Worm (Caenorhabditis elegans) whole organism, young adult: Measurements from ENCODE around the gene drp-1.

ENCODE experiments used
- B0035.1 ChIP-seq: sonication (generic microtip); optimal IDR thresholded peaks from 2 replicates; lab custom pipeline; 2016; ENCODE audit warnings: missing genetic modification characterization, mild to moderate bottlenecking, missing compliant biosample characterization, missing genotype, missing genetic modification reagents
- B0261.1 ChIP-seq: sonication (generic microtip); optimal IDR thresholded peaks from 2 replicates; lab custom pipeline; 2016; ENCODE audit warnings: mild to moderate bottlenecking, missing genetic modification characterization, moderate library complexity, missing compliant biosample characterization
- B0336.3 ChIP-seq: fragments of 200-800 bp; sonication (Bioruptor generic); IDR thresholded peaks from 2 replicates; pipeline ENCODE4 v1.3.6; 2022; ENCODE audit warnings: missing genetic modification characterization, missing compliant biosample characterization
- C17E4.6 ChIP-seq: fragments of 200-800 bp; sonication (Bioruptor generic); IDR thresholded peaks from 2 replicates; pipeline ENCODE4 v1.3.6; 2022; ENCODE audit warnings: missing genetic modification reagents, missing genetic modification characterization, missing compliant biosample characterization
- D2030.7 ChIP-seq: fragments of 200-800 bp; sonication (Bioruptor generic); IDR thresholded peaks from 2 replicates; pipeline ENCODE4 v1.3.6; 2022; ENCODE audit warnings: missing genetic modification reagents, missing genetic modification characterization, missing compliant biosample characterization
- F23B12.7 ChIP-seq: sonication (generic microtip); optimal IDR thresholded peaks from 2 replicates; lab custom pipeline; 2017; ENCODE audit warnings: missing genetic modification characterization, mild to moderate bottlenecking, missing compliant biosample characterization, antibody characterized with exemption, moderate library complexity; ENCODE audit not compliant: insufficient read depth
- F33H1.4 ChIP-seq: fragments of 200-800 bp; sonication (Bioruptor generic); IDR thresholded peaks from 2 replicates; pipeline ENCODE4 v1.3.6; 2022; ENCODE audit warnings: missing genetic modification reagents, missing genetic modification characterization, missing compliant biosample characterization
- F49E8.2 ChIP-seq: sonication (generic microtip); optimal IDR thresholded peaks from 3 replicates; lab custom pipeline; 2017; ENCODE audit warnings: missing genetic modification characterization, mild to moderate bottlenecking, missing compliant biosample characterization, antibody characterized with exemption, moderate library complexity; ENCODE audit not compliant: insufficient read depth
- F57C9.4 ChIP-seq: sonication (generic microtip); optimal IDR thresholded peaks from 2 replicates; lab custom pipeline; 2017; ENCODE audit warnings: mild to moderate bottlenecking, missing genetic modification characterization, missing compliant biosample characterization
- Y53G8AR.9 ChIP-seq: fragments of 200-800 bp; sonication (Bioruptor generic); conservative IDR thresholded peaks from 2 replicates; pipeline ENCODE4 v1.3.6; 2022; ENCODE audit warnings: missing genetic modification reagents, missing genetic modification characterization, missing compliant biosample characterization
- Y79H2A.3 ChIP-seq: fragments of 200-800 bp; sonication (Bioruptor generic); conservative IDR thresholded peaks from 2 replicates; pipeline ENCODE4 v1.3.6; 2022; ENCODE audit warnings: missing genetic modification reagents, missing genetic modification characterization, missing compliant biosample characterization
- ama-1 ChIP-seq, 3 experiments: fragments of 150-350 bp in 1 of 3; sonication (generic microtip) in 2 of 3; optimal IDR thresholded peaks; 2 replicates each; lab custom pipeline; 2014 to 2018; ENCODE audit warnings: missing biosample characterization in 2 of 3, missing genetic modification characterization in 2 of 3, missing genetic modification reagents in 2 of 3
- aptf-3 ChIP-seq: fragments of 200-800 bp; sonication (Bioruptor generic); IDR thresholded peaks from 2 replicates; pipeline ENCODE4 v1.3.6; 2022; ENCODE audit warnings: missing genetic modification characterization, missing compliant biosample characterization
- attf-3 ChIP-seq: fragments of 200-800 bp; sonication (Bioruptor generic); conservative IDR thresholded peaks from 2 replicates; pipeline ENCODE4 v1.3.6; 2022; ENCODE audit warnings: missing genetic modification reagents, missing genetic modification characterization, missing compliant biosample characterization
- bed-1 ChIP-seq: fragments of 200-800 bp; sonication (Bioruptor generic); IDR thresholded peaks from 2 replicates; pipeline ENCODE4 v1.3.6; 2022; ENCODE audit warnings: missing genetic modification reagents, missing genetic modification characterization, missing compliant biosample characterization
- ceh-100 ChIP-seq: fragments of 200-800 bp; sonication (Bioruptor generic); IDR thresholded peaks from 2 replicates; pipeline ENCODE4 v1.3.6; 2022; ENCODE audit warnings: missing genetic modification reagents, missing genetic modification characterization, missing compliant biosample characterization
- ceh-40 ChIP-seq: fragments of 200-800 bp; sonication (Bioruptor generic); IDR thresholded peaks from 2 replicates; pipeline ENCODE4 v1.3.6; 2022; ENCODE audit warnings: missing genetic modification characterization, missing compliant biosample characterization
- ceh-91 ChIP-seq: fragments of 200-800 bp; sonication (Bioruptor generic); IDR thresholded peaks from 2 replicates; pipeline ENCODE4 v1.3.6; 2022; ENCODE audit warnings: missing genetic modification reagents, missing genetic modification characterization, missing compliant biosample characterization
- die-1 ChIP-seq: sonication (generic microtip); optimal IDR thresholded peaks from 2 replicates; lab custom pipeline; 2016; ENCODE audit warnings: missing genotype, mild to moderate bottlenecking, missing genetic modification characterization, missing compliant biosample characterization
- dpff-1 ChIP-seq: sonication (generic microtip); optimal IDR thresholded peaks from 2 replicates; lab custom pipeline; 2017; ENCODE audit warnings: mild to moderate bottlenecking, missing genetic modification characterization, missing compliant biosample characterization
- egrh-3 ChIP-seq: fragments of 200-800 bp; sonication (Bioruptor generic); IDR thresholded peaks from 2 replicates; pipeline ENCODE4 v1.3.6; 2022; ENCODE audit warnings: missing genetic modification reagents, missing genetic modification characterization, missing compliant biosample characterization
- ekl-4 ChIP-seq: fragments of 200-800 bp; sonication (Bioruptor generic); IDR thresholded peaks from 2 replicates; pipeline ENCODE4 v1.3.6; 2022; ENCODE audit warnings: missing genetic modification reagents, missing genetic modification characterization, missing compliant biosample characterization
- gei-17 ChIP-seq: fragments of 200-800 bp; sonication (Bioruptor generic); optimal IDR thresholded peaks from 2 replicates; lab custom pipeline; 2018; ENCODE audit warnings: mild to moderate bottlenecking, missing genetic modification characterization, missing compliant biosample characterization
- hsf-1 ChIP-seq: fragments of 200-800 bp; sonication (Bioruptor generic); IDR thresholded peaks from 2 replicates; pipeline ENCODE4 v1.3.6; 2022; ENCODE audit warnings: missing genetic modification reagents, missing genetic modification characterization, missing compliant biosample characterization
- lin-26 ChIP-seq: fragments of 200-800 bp; sonication (Bioruptor generic); IDR thresholded peaks from 2 replicates; pipeline ENCODE4 v1.3.6; 2022; ENCODE audit warnings: missing genetic modification reagents, missing genetic modification characterization, missing compliant biosample characterization
- lin-35 ChIP-seq, 3 experiments: fragments of 150-350 bp in 2 of 3; sonication (generic microtip) in 1 of 3; optimal IDR thresholded peaks; 2 replicates each; lab custom pipeline; 2014 to 2018; ENCODE audit warnings: missing biosample characterization in 3 of 3, missing genetic modification characterization in 3 of 3, missing genetic modification reagents in 3 of 3
- lir-1 ChIP-seq: fragments of 200-800 bp; sonication (Bioruptor generic); conservative IDR thresholded peaks from 2 replicates; pipeline ENCODE4 v1.3.6; 2022; ENCODE audit warnings: missing genetic modification reagents, missing genetic modification characterization, missing compliant biosample characterization
- madf-10 ChIP-seq: sonication (generic microtip); optimal IDR thresholded peaks from 2 replicates; lab custom pipeline; 2016; ENCODE audit warnings: mild to moderate bottlenecking, missing genetic modification characterization, missing compliant biosample characterization
- madf-3 ChIP-seq: fragments of 200-800 bp; sonication (Bioruptor generic); IDR thresholded peaks from 2 replicates; pipeline ENCODE4 v1.3.6; 2022; ENCODE audit warnings: missing genetic modification reagents, missing genetic modification characterization, missing compliant biosample characterization
- mcd-1 ChIP-seq: fragments of 200-800 bp; sonication (Bioruptor generic); IDR thresholded peaks from 2 replicates; pipeline ENCODE4 v1.3.6; 2022; ENCODE audit warnings: missing genetic modification reagents, missing genetic modification characterization, missing compliant biosample characterization
- mxl-1 ChIP-seq: sonication (generic microtip); optimal IDR thresholded peaks from 2 replicates; lab custom pipeline; 2016; ENCODE audit warnings: missing genetic modification characterization, missing compliant biosample characterization
- nfya-1 ChIP-seq: sonication (generic microtip); optimal IDR thresholded peaks from 2 replicates; lab custom pipeline; 2017; ENCODE audit warnings: antibody characterized with exemption, missing compliant biosample characterization, missing genetic modification characterization, borderline replicate concordance; ENCODE audit not compliant: insufficient read depth
- nfya-2 ChIP-seq: fragments of 200-800 bp; sonication (Bioruptor generic); IDR thresholded peaks from 2 replicates; pipeline ENCODE4 v1.3.6; 2022; ENCODE audit warnings: missing genetic modification reagents, missing genetic modification characterization, missing compliant biosample characterization
- nfyb-1 ChIP-seq: fragments of 200-800 bp; sonication (Bioruptor generic); IDR thresholded peaks from 2 replicates; pipeline ENCODE4 v1.3.6; 2022; ENCODE audit warnings: missing genetic modification reagents, missing genetic modification characterization, missing compliant biosample characterization
- nhr-27 ChIP-seq: fragments of 200-800 bp; sonication (Bioruptor generic); optimal IDR thresholded peaks from 2 replicates; lab custom pipeline; 2018; ENCODE audit warnings: mild to moderate bottlenecking, missing genetic modification characterization, moderate library complexity, missing compliant biosample characterization
- pbrm-1 ChIP-seq: fragments of 200-800 bp; sonication (Bioruptor generic); IDR thresholded peaks from 2 replicates; pipeline ENCODE4 v1.3.6; 2022; ENCODE audit warnings: missing genetic modification reagents, missing genetic modification characterization, missing compliant biosample characterization
- sdz-38 ChIP-seq: sonication (generic microtip); optimal IDR thresholded peaks from 2 replicates; lab custom pipeline; 2016; ENCODE audit warnings: missing genotype, missing genetic modification characterization, missing compliant biosample characterization
- snpc-1.1 ChIP-seq: sonication (generic microtip); optimal IDR thresholded peaks from 2 replicates; lab custom pipeline; 2017; ENCODE audit warnings: missing genetic modification characterization, mild to moderate bottlenecking, missing compliant biosample characterization, antibody characterized with exemption, moderate library complexity, missing genotype, missing genetic modification reagents; ENCODE audit not compliant: insufficient read depth
- somi-1 ChIP-seq: fragments of 200-800 bp; sonication (Bioruptor generic); optimal IDR thresholded peaks from 2 replicates; lab custom pipeline; 2018; ENCODE audit warnings: mild to moderate bottlenecking, missing genetic modification characterization, missing compliant biosample characterization
- tbx-9 ChIP-seq: sonication (generic microtip); optimal IDR thresholded peaks from 2 replicates; lab custom pipeline; 2016; ENCODE audit warnings: borderline replicate concordance, missing genetic modification characterization, inconsistent platforms, missing compliant biosample characterization
- zfh-2 ChIP-seq: fragments of 200-800 bp; sonication (Bioruptor generic); conservative IDR thresholded peaks from 2 replicates; pipeline ENCODE4 v1.3.6; 2022; ENCODE audit warnings: missing genetic modification reagents, missing genetic modification characterization, missing compliant biosample characterization
- zim-3 ChIP-seq: sonication (generic microtip); optimal IDR thresholded peaks from 2 replicates; lab custom pipeline; 2017; ENCODE audit warnings: mild to moderate bottlenecking, missing genetic modification characterization, moderate library complexity, missing compliant biosample characterization
- ztf-22 ChIP-seq: fragments of 200-800 bp; sonication (Bioruptor generic); optimal IDR thresholded peaks from 2 replicates; lab custom pipeline; 2018; ENCODE audit warnings: mild to moderate bottlenecking, missing genetic modification characterization, moderate library complexity, missing compliant biosample characterization
- ztf-25 ChIP-seq: fragments of 200-800 bp; sonication (Bioruptor generic); IDR thresholded peaks from 2 replicates; pipeline ENCODE4 v1.3.6; 2022; ENCODE audit warnings: missing genetic modification reagents, missing genetic modification characterization, missing compliant biosample characterization
- ztf-28 ChIP-seq: fragments of 200-800 bp; sonication (Bioruptor generic); IDR thresholded peaks from 2 replicates; pipeline ENCODE4 v1.3.6; 2022; ENCODE audit warnings: missing genetic modification reagents, missing genetic modification characterization, missing compliant biosample characterization
- ztf-3 ChIP-seq: fragments of 200-800 bp; sonication (Bioruptor generic); optimal IDR thresholded peaks from 2 replicates; lab custom pipeline; 2018; ENCODE audit warnings: mild to moderate bottlenecking, missing genetic modification characterization, missing compliant biosample characterization
- ztf-6 ChIP-seq: fragments of 200-800 bp; sonication (Bioruptor generic); IDR thresholded peaks from 2 replicates; pipeline ENCODE4 v1.3.6; 2022; ENCODE audit warnings: missing genetic modification reagents, missing genetic modification characterization, missing compliant biosample characterization

The drp-1 gene

ce11 chrIV:5544609-5545214 lies 6.4 kb downstream of the drp-1 start, which contains the start of gene cec-6 (continued):
- TF ChIP-seq ceh-91 (GFP tag; lab: Robert Waterston, UW) (no peak), F33H1.4 (GFP tag; lab: Robert Waterston, UW) (no peak), B0035.1 (tag; lab: Kevin White, UChicago) (no peak), pbrm-1 (GFP tag; lab: Robert Waterston, UW) (no peak), aptf-3 (0 out of 2 replicates have a peak, but pooled peaks have one; percentile 19), ama-1 (optimal IDR thresholded peaks at IDR 0.05; lab: Kevin White, UChicago) (no peak), ama-1 (GFP tag; optimal IDR thresholded peaks at IDR 0.05; lab: Kevin White, UChicago) (no peak), lin-26 (no peak), snpc-1.1 (tag; lab: Kevin White, UChicago) (no peak), zim-3 (tag; lab: Kevin White, UChicago) (no peak), ztf-22 (GFP tag; lab: Kevin White, UChicago) (no peak), ztf-3 (GFP tag; lab: Kevin White, UChicago) (no peak), madf-10 (tag; lab: Kevin White, UChicago) (no peak), ztf-6 (no peak), ekl-4 (GFP tag; lab: Robert Waterston, UW) (0 out of 2 replicates have a peak, but pooled peaks have one; percentile 58), B0336.3 (GFP tag; lab: Robert Waterston, UW) (peak; percentile 45; the same call in 1 of the 2 replicates), nhr-27 (tag; lab: Kevin White, UChicago) (peak; percentile 86), C17E4.6 (GFP tag; lab: Robert Waterston, UW) (no peak), lin-35 (GFP tag; optimal IDR thresholded peaks at IDR 0.05; lab: Kevin White, UChicago) (no peak), F57C9.4 (no peak), madf-3 (peak; percentile 46; the same call in 1 of the 2 replicates), attf-3 (GFP tag; lab: Robert Waterston, UW) (no peak), ceh-40 (GFP tag; lab: Robert Waterston, UW) (no peak), bed-1 (no peak), somi-1 (GFP tag; lab: Kevin White, UChicago) (no peak), Y79H2A.3 (GFP tag; lab: Robert Waterston, UW) (0 out of 2 replicates have a peak, but pooled peaks have one; percentile 7), Y53G8AR.9 (no peak), B0261.1 (no peak), tbx-9 (tag; lab: Kevin White, UChicago) (no peak), nfyb-1 (GFP tag; lab: Robert Waterston, UW) (no peak), ztf-28 (GFP tag; lab: Robert Waterston, UW) (no peak), hsf-1 (GFP tag; lab: Robert Waterston, UW) (peak; percentile 54; the same call in 1 of the 2 replicates), nfya-2 (GFP tag; lab: Robert Waterston, UW) (no peak), mxl-1 (tag; lab: Kevin White, UChicago) (no peak), F49E8.2 (tag; lab: Kevin White, UChicago) (peak; percentile 67), gei-17 (GFP tag; lab: Kevin White, UChicago) (no peak), mcd-1 (GFP tag; lab: Robert Waterston, UW) (no peak), egrh-3 (GFP tag; lab: Robert Waterston, UW) (no peak), ztf-25 (GFP tag; lab: Robert Waterston, UW) (no peak), die-1 (tag; lab: Kevin White, UChicago) (no peak), ceh-100 (GFP tag; lab: Robert Waterston, UW) (no peak), sdz-38 (tag; lab: Kevin White, UChicago) (no peak), nfya-1 (tag; lab: Kevin White, UChicago) (no peak), zfh-2 (GFP tag; lab: Robert Waterston, UW) (no peak), D2030.7 (GFP tag; lab: Robert Waterston, UW) (no peak), lir-1 (GFP tag; lab: Robert Waterston, UW) (no peak), F23B12.7 (tag; lab: Kevin White, UChicago) (no peak), dpff-1 (tag; lab: Kevin White, UChicago) (no peak)
